Worm (Caenorhabditis elegans) whole organism, L2 larva: ENCODE data around the gene srv-11.

ENCODE experiments used
- unc-39 ChIP-seq: fragments of 150-350 bp; optimal IDR thresholded peaks from 2 replicates; lab custom pipeline; 2014; ENCODE audit warnings: missing biosample characterization, missing genetic modification characterization
- ztf-1 ChIP-seq: fragments of 200-800 bp; sonication (Bioruptor generic); conservative IDR thresholded peaks from 2 replicates; pipeline ENCODE4 v1.3.6; 2022; ENCODE audit warnings: missing genetic modification characterization, missing compliant biosample characterization

DNA sequence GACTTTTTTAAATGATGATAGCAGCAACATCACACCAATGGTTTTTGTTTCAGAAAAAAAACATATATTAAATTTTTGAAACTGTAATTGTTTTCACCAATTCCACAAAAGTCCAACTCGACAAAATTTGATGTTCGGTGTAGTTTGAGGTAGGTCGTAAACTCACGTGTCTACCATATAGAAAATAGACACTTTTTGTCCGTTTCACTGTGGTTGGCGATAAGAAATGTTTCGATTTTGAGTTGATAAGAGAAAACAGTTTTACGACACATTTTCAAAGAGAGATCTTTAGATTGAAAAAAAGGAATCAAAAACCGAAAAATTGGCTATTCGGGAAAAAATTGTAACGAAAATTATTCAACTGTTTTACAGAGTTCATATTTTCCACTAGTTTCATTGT is 43.0 kb downstream of the srv-11 start:
- no peak for TF ChIP-seq unc-39
- no peak for TF ChIP-seq ztf-1 (GFP tag; lab: Robert Waterston, UW)
